Worm (Caenorhabditis elegans) whole organism, L4/young adult: ENCODE data around the gene wrt-7.

Experiments
- W03F9.2 ChIP-seq: fragments of 150-350 bp; optimal IDR thresholded peaks from 2 replicates; lab custom pipeline; 2014; ENCODE audit warnings: missing biosample characterization, missing genetic modification characterization
- dao-5 ChIP-seq: sonication (generic microtip); optimal IDR thresholded peaks from 2 replicates; lab custom pipeline; 2016; ENCODE audit warnings: missing genotype, missing genetic modification characterization, moderate library complexity, missing compliant biosample characterization

DNA sequence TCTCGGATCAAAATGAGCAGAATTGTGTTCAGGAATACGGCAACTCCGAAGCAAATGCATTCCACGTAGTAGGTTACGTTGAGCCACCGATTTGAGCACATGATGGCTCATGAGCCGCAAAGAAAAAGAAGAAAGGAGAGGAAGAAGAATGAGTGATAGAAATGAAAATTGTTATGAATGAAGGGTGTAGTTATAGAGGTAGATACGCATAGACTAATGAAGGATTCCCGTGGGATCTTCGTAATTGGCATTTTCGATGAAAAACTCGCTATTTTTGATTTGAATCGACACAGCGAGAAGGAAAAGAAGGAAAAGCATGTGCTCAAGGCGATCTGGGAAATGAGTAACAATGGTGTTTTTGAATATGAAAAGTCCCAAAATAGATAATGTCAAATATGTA lies 43.4 kb downstream of the wrt-7 start, which contains the start of gene str-96:
- TF ChIP-seq dao-5, result no peak
- no peak for TF ChIP-seq W03F9.2 (tag; lab: Kevin White, UChicago)
